Worm (Caenorhabditis elegans): ENCODE data around the gene C45H4.14.

C45H4.14 gene

ce11 chrV:2126554-2126953 lies 32.7 kb downstream of the C45H4.14 start:
- TF ChIP-seq hlh-1 (tag; optimal IDR thresholded peaks at IDR 0.05) = peak; percentile 79
- no peak for TF ChIP-seq blmp-1 (tag; optimal IDR thresholded peaks at IDR 0.05)
- TF ChIP-seq tbx-8 (GFP tag; optimal IDR thresholded peaks at IDR 0.05) = no peak
- peak; percentile 62 for TF ChIP-seq nhr-2 (tag; optimal IDR thresholded peaks at IDR 0.05)
- no peak for TF ChIP-seq ceh-83 (GFP tag; optimal IDR thresholded peaks at IDR 0.05)
- peak; percentile 4 for TF ChIP-seq unc-120 (tag; optimal IDR thresholded peaks at IDR 0.05; ENCODE audit: poor library complexity, severe bottlenecking)
- no peak for TF ChIP-seq elt-1 (tag; optimal IDR thresholded peaks at IDR 0.05; ENCODE audit: borderline replicate concordance, insufficient read depth)

ce11 chrV:2123164-2123563 lies 36.1 kb downstream of the C45H4.14 start:
- TF ChIP-seq snpc-4 (tag; optimal IDR thresholded peaks at IDR 0.05) (no peak), unc-39 (tag; optimal IDR thresholded peaks at IDR 0.05) (no peak), unc-120 (tag; optimal IDR thresholded peaks at IDR 0.05; ENCODE audit: poor library complexity, severe bottlenecking) (no peak), ceh-39 (tag; optimal IDR thresholded peaks at IDR 0.05) (no peak), cnd-1 (tag; optimal IDR thresholded peaks at IDR 0.05) (no peak), nhr-12 (tag; optimal IDR thresholded peaks at IDR 0.05) (no peak), mls-2 (tag; optimal IDR thresholded peaks at IDR 0.05) (no peak), nhr-76 (tag; optimal IDR thresholded peaks at IDR 0.05) (no peak)

ce11 chrV:2122517-2122916 lies 36.7 kb downstream of the C45H4.14 start, which contains the start of gene F22F7.2:
TSS of gene F22F7.2 (plus strand) at chrV:2122782.
- TF ChIP-seq unc-39 (tag; optimal IDR thresholded peaks at IDR 0.05) (no peak), sem-2 (GFP tag; optimal IDR thresholded peaks at IDR 0.05) (no peak), elt-1 (tag; optimal IDR thresholded peaks at IDR 0.05; ENCODE audit: borderline replicate concordance, insufficient read depth) (no peak), nhr-12 (tag; optimal IDR thresholded peaks at IDR 0.05) (no peak), elt-3 (tag; optimal IDR thresholded peaks at IDR 0.05) (no peak), mep-1 (tag; optimal IDR thresholded peaks at IDR 0.05) (no peak), drap-1 (GFP tag; optimal IDR thresholded peaks at IDR 0.05) (no peak), nhr-76 (tag; optimal IDR thresholded peaks at IDR 0.05) (no peak), snpc-4 (tag; optimal IDR thresholded peaks at IDR 0.05) (no peak), ztf-11 (tag; optimal IDR thresholded peaks at IDR 0.05) (no peak), bed-3 (GFP tag; optimal IDR thresholded peaks at IDR 0.05) (no peak), hlh-1 (tag; optimal IDR thresholded peaks at IDR 0.05) (no peak), M03D4.4 (tag; optimal IDR thresholded peaks at IDR 0.05) (no peak), pha-4 (tag; optimal IDR thresholded peaks at IDR 0.05) (no peak)

ce11 chrV:2121910-2122362 lies 37.3 kb downstream of the C45H4.14 start, which contains the start of gene F22F7.8:
TSS of gene F22F7.8 (minus strand) at chrV:2121960.
- TF ChIP-seq blmp-1 (tag; optimal IDR thresholded peaks at IDR 0.05) = no peak
- no peak for TF ChIP-seq bed-3 (GFP tag; optimal IDR thresholded peaks at IDR 0.05)
- no peak for TF ChIP-seq snpc-4 (tag; optimal IDR thresholded peaks at IDR 0.05)
- TF ChIP-seq tbx-8 (GFP tag; optimal IDR thresholded peaks at IDR 0.05) = no peak
- no peak for TF ChIP-seq flh-1 (GFP tag; optimal IDR thresholded peaks at IDR 0.05)
- TF ChIP-seq unc-120 (tag; optimal IDR thresholded peaks at IDR 0.05; ENCODE audit: poor library complexity, severe bottlenecking) = no peak
- TF ChIP-seq sptf-1 (tag; optimal IDR thresholded peaks at IDR 0.05) = no peak
- no peak for TF ChIP-seq mls-2 (tag; optimal IDR thresholded peaks at IDR 0.05)
- no peak for TF ChIP-seq mab-5 (tag; optimal IDR thresholded peaks at IDR 0.05)
- TF ChIP-seq pha-4 (tag; optimal IDR thresholded peaks at IDR 0.05) = no peak
- no peak for TF ChIP-seq lsy-2 (tag; optimal IDR thresholded peaks at IDR 0.05)
- no peak for TF ChIP-seq zip-8 (tag; optimal IDR thresholded peaks at IDR 0.05)
- no peak for TF ChIP-seq M03D4.4 (tag; optimal IDR thresholded peaks at IDR 0.05)
- TF ChIP-seq nhr-76 (tag; optimal IDR thresholded peaks at IDR 0.05) = no peak
- TF ChIP-seq nhr-237 (tag; optimal IDR thresholded peaks at IDR 0.05) = no peak
- TF ChIP-seq nhr-28 (tag; optimal IDR thresholded peaks at IDR 0.05) = no peak
- TF ChIP-seq unc-39 (tag; optimal IDR thresholded peaks at IDR 0.05) = no peak
- no peak for TF ChIP-seq lin-32 (GFP tag; optimal IDR thresholded peaks at IDR 0.05)
- no peak for TF ChIP-seq cnd-1 (tag; optimal IDR thresholded peaks at IDR 0.05)
- no peak for TF ChIP-seq ceh-43 (GFP tag; optimal IDR thresholded peaks at IDR 0.05)

ce11 chrV:2119529-2119928 lies 39.7 kb downstream of the C45H4.14 start, which contains the start of gene F22F7.11:
TSS of gene F22F7.11 (plus strand) at chrV:2119829.
- no peak for TF ChIP-seq elt-3 (tag; optimal IDR thresholded peaks at IDR 0.05)
- no peak for TF ChIP-seq ceh-83 (GFP tag; optimal IDR thresholded peaks at IDR 0.05)
- TF ChIP-seq lin-32 (GFP tag; optimal IDR thresholded peaks at IDR 0.05) = no peak
- no peak for TF ChIP-seq cnd-1 (tag; optimal IDR thresholded peaks at IDR 0.05)
- TF ChIP-seq elt-1 (tag; optimal IDR thresholded peaks at IDR 0.05; ENCODE audit: borderline replicate concordance, insufficient read depth) = no peak
- TF ChIP-seq unc-39 (tag; optimal IDR thresholded peaks at IDR 0.05) = no peak
- TF ChIP-seq flh-1 (GFP tag; optimal IDR thresholded peaks at IDR 0.05) = no peak
- TF ChIP-seq sptf-1 (tag; optimal IDR thresholded peaks at IDR 0.05) = no peak
- TF ChIP-seq nhr-76 (tag; optimal IDR thresholded peaks at IDR 0.05) = no peak
- no peak for TF ChIP-seq nhr-237 (tag; optimal IDR thresholded peaks at IDR 0.05)
- TF ChIP-seq unc-120 (tag; optimal IDR thresholded peaks at IDR 0.05; ENCODE audit: poor library complexity, severe bottlenecking) = no peak
